Worm (Caenorhabditis elegans): Measurements from ENCODE around the gene T04H1.13.

DNA sequence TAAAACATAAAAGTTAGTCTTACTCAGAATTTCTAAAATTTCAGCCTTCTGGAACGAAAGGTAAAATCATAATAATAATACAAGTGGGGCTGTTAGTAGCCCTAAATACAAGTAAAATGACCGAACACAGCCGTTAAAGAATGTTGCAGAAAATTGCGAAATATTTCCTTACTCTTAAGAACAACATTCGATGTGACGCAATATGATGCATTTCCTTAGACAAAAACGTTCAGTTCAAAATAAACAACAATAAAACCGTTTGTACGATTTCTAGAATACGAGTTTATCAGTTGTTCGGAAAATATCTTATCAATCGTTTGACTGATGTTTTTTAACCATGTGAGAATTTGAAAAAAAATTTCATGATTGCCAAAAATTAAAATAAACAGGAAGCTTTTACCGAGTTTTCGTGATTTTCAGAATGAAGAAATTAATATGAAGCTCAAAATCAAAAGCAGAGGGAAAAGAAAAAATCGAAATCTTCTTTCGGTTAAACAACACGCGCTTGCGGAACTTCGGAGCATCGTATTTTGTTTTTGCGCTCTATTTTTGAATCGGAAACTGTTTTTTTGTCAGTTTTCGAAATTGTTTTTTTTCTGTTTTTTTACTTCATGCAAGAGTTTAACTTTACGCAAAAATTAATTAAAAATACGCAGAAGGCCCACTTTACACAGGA is 1.1 kb upstream of the T04H1.13 start:
- TF ChIP-seq lin-13 (GFP tag; optimal IDR thresholded peaks at IDR 0.05) (no peak), nhr-21 (tag; optimal IDR thresholded peaks at IDR 0.05) (no peak)
